Worm (Caenorhabditis elegans): ENCODE data around the gene rol-1.

ce11 chrII:12189193-12189592, 16.8 kb downstream of the rol-1 start:
- TF ChIP-seq ztf-11 (tag; optimal IDR thresholded peaks at IDR 0.05) (no peak), elt-1 (tag; optimal IDR thresholded peaks at IDR 0.05) (no peak), sma-9 (GFP tag; optimal IDR thresholded peaks at IDR 0.05) (no peak), sma-9 (tag; optimal IDR thresholded peaks at IDR 0.05) (no peak), nhr-129 (tag; optimal IDR thresholded peaks at IDR 0.05) (no peak), nhr-77 (tag; optimal IDR thresholded peaks at IDR 0.05) (no peak), nhr-6 (tag; optimal IDR thresholded peaks at IDR 0.05) (no peak), nhr-25 (tag; optimal IDR thresholded peaks at IDR 0.05) (no peak), lin-39 (tag; optimal IDR thresholded peaks at IDR 0.05) (no peak)
